Worm (Caenorhabditis elegans) whole organism, L4/young adult: ENCODE data around the gene rpl-21.

Experiments used
- dao-5 ChIP-seq: sonication (generic microtip); optimal IDR thresholded peaks from 2 replicates; lab custom pipeline; 2016; ENCODE audit warnings: missing genotype, missing genetic modification characterization, moderate library complexity, missing compliant biosample characterization
- him-1 ChIP-seq: sonication (generic microtip); optimal IDR thresholded peaks from 2 replicates; lab custom pipeline; 2016; ENCODE audit warnings: missing genotype, missing genetic modification reagents, missing genetic modification characterization, missing compliant biosample characterization

- TF ChIP-seq dao-5 (tag; lab: Kevin White, UChicago) (peak; percentile 41), him-1 (peak; percentile 41)
Observed at ce11 chrIII:8106476-8106875, 23.6 kb downstream of the rpl-21 start.
